Fruit fly (Drosophila melanogaster) whole organism, pupa: Measurements from ENCODE around the gene Hug.
"Not testable (repeated sequence)": the region's sequence is repeated elsewhere in the genome, so short reads cannot be mapped to it uniquely, and the experiment has no call there.

ENCODE experiments used
- CG12605 ChIP-seq: fragments of 200-800 bp; sonication (Bioruptor generic); IDR thresholded peaks from 2 replicates; pipeline ENCODE4 v1.3.6; 2022; ENCODE audit warnings: missing biosample characterization, missing genetic modification characterization
- CG13204 ChIP-seq: fragments of 200-800 bp; sonication (Bioruptor generic); optimal IDR thresholded peaks from 2 replicates; lab custom pipeline; 2018; ENCODE audit warnings: missing biosample characterization, mild to moderate bottlenecking, missing genetic modification characterization, moderate library complexity
- CG14655 ChIP-seq: fragments of 200-800 bp; sonication (Bioruptor generic); optimal IDR thresholded peaks from 3 replicates; lab custom pipeline; 2017; ENCODE audit warnings: mild to moderate bottlenecking, missing biosample characterization, missing genetic modification reagents, missing genetic modification characterization
- CG15710 ChIP-seq: fragments of 200-800 bp; sonication (Bioruptor generic); optimal IDR thresholded peaks from 2 replicates; lab custom pipeline; 2018; ENCODE audit warnings: missing biosample characterization, mild to moderate bottlenecking, missing genetic modification characterization, moderate library complexity
- CG17806 ChIP-seq: fragments of 200-800 bp; sonication (Bioruptor generic); optimal IDR thresholded peaks from 2 replicates; lab custom pipeline; 2018; ENCODE audit warnings: missing biosample characterization, mild to moderate bottlenecking, missing genetic modification characterization, moderate library complexity
- CG32121 ChIP-seq: fragments of 200-800 bp; sonication (Bioruptor generic); IDR thresholded peaks from 2 replicates; pipeline ENCODE4 v1.3.6; 2022; ENCODE audit warnings: missing biosample characterization, missing genetic modification characterization
- CG4496 ChIP-seq: fragments of 200-800 bp; sonication (Bioruptor generic); IDR thresholded peaks from 3 replicates; pipeline ENCODE4 v1.3.6; 2022; ENCODE audit warnings: missing biosample characterization, missing genetic modification characterization
- CG8301 ChIP-seq: fragments of 200-800 bp; sonication (Bioruptor generic); optimal IDR thresholded peaks from 2 replicates; lab custom pipeline; 2018; ENCODE audit warnings: missing biosample characterization, mild to moderate bottlenecking, missing genetic modification characterization
- CG9948 ChIP-seq: fragments of 200-800 bp; sonication (Bioruptor generic); optimal IDR thresholded peaks from 2 replicates; lab custom pipeline; 2018; ENCODE audit warnings: missing biosample characterization, mild to moderate bottlenecking, missing genetic modification characterization, moderate library complexity
- fd96Ca ChIP-seq: fragments of 200-800 bp; sonication (Bioruptor generic); IDR thresholded peaks from 3 replicates; pipeline ENCODE4 v1.3.6; 2022; ENCODE audit warnings: missing biosample characterization, missing genetic modification characterization
- rn ChIP-seq: fragments of 200-800 bp; sonication (Bioruptor generic); IDR thresholded peaks from 2 replicates; pipeline ENCODE4 v1.3.6; 2022; ENCODE audit warnings: missing biosample characterization, missing genetic modification characterization

DNA sequence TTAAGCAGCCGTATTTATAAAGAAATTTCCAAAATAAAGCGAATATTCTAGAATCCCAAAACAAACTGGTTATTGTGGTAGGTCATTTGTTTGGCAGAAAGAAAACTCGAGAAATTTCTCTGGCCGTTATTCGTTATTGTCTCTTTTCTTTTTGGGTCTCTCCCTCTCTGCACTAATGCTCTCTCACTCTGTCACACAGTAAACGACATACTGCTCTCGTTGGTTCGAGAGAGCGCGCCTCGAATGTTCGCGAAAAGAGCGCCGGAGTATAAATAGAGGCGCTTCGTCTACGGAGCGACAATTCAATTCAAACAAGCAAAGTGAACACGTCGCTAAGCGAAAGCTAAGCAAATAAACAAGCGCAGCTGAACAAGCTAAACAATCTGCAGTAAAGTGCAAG, 23.8 kb upstream of the Hug start, which contains the start of gene Hsp70Bbb:
- not testable (repeated sequence) for TF ChIP-seq rn; fd96Ca (GFP tag; lab: Robert Waterston, UW); CG4496; CG15710 (tag; lab: Kevin White, UChicago); CG17806; CG8301 (tag; lab: Kevin White, UChicago); CG9948; CG14655 (GFP tag; lab: Kevin White, UChicago); CG12605; CG32121; CG13204 (GFP tag; lab: Kevin White, UChicago)
